Fruit fly (Drosophila melanogaster): Measurements from ENCODE around the gene Cyp28d1.

Cyp28d1 gene

dm6 chr2L:5239433-5240278 is 29.4 kb downstream of the Cyp28d1 start (continued):
- TF ChIP-seq lmd (GFP tag; IDR thresholded peaks at IDR 0.05) (0 out of 2 replicates have a peak, but pooled peaks have one; percentile 5), CG15696 (tag; optimal IDR thresholded peaks at IDR 0.05) (peak; percentile 63), Med (GFP tag) (peak; percentile 78), bsh (GFP tag; optimal IDR thresholded peaks at IDR 0.05) (peak in 1 of 2 experiments; percentile 0), CG6272 (GFP tag; IDR thresholded peaks at IDR 0.05) (no peak), sqz (GFP tag; optimal IDR thresholded peaks at IDR 0.05) (peak; percentile 21), eve (GFP tag; optimal IDR thresholded peaks at IDR 0.05) (no peak), Kr (GFP tag; optimal IDR thresholded peaks at IDR 0.05) (peak; percentile 81), CG17328 (GFP tag; IDR thresholded peaks at IDR 0.05) (0 out of 2 replicates have a peak, but pooled peaks have one; percentile 6), Opbp (GFP tag; IDR thresholded peaks at IDR 0.05; ENCODE audit: partially characterized antibody) (0 out of 3 replicates have a peak, but pooled peaks have one; percentile 6), ATbp (GFP tag; optimal IDR thresholded peaks at IDR 0.05) (peak; percentile 25), tna (GFP tag; IDR thresholded peaks at IDR 0.05; ENCODE audit: partially characterized antibody) (no peak), Dbx (GFP tag; IDR thresholded peaks at IDR 0.05) (no peak), oc (tag; optimal IDR thresholded peaks at IDR 0.05) (peak; percentile 52), CG33557 (GFP tag; optimal IDR thresholded peaks at IDR 0.05) (peak; percentile 1), tup (GFP tag; optimal IDR thresholded peaks at IDR 0.05) (no peak), CG4328 (GFP tag; optimal IDR thresholded peaks at IDR 0.05) (no peak), sens (GFP tag) (peak; percentile 23), CG17912 (GFP tag; optimal IDR thresholded peaks at IDR 0.05) (no peak), pros (GFP tag; optimal IDR thresholded peaks at IDR 0.05) (peak; percentile 48), Poxn (GFP tag; IDR thresholded peaks at IDR 0.05) (no peak), CG12769 (tag; optimal IDR thresholded peaks at IDR 0.05) (peak; percentile 0), odd (GFP tag; optimal IDR thresholded peaks at IDR 0.05) (peak; percentile 15), grn (GFP tag; optimal IDR thresholded peaks at IDR 0.05) (peak; percentile 46), CG4707 (GFP tag; optimal IDR thresholded peaks at IDR 0.05) (no peak), CG13894 (tag; optimal IDR thresholded peaks at IDR 0.05) (peak; percentile 1), CG34422 (GFP tag; IDR thresholded peaks at IDR 0.05) (no peak), Atf6 (GFP tag; IDR thresholded peaks at IDR 0.05) (no peak), Ets97D (GFP tag; optimal IDR thresholded peaks at IDR 0.05) (no peak), chm (GFP tag; IDR thresholded peaks at IDR 0.05) (0 out of 2 replicates have a peak, but pooled peaks have one; percentile 31), cad (GFP tag; optimal IDR thresholded peaks at IDR 0.05) (peak; percentile 53), cg (GFP tag; optimal IDR thresholded peaks at IDR 0.05) (peak; percentile 13), CG14710 (tag; optimal IDR thresholded peaks at IDR 0.05) (peak; percentile 4), Elba2 (GFP tag; optimal IDR thresholded peaks at IDR 0.05) (no peak), Lim3 (GFP tag; IDR thresholded peaks at IDR 0.05) (no peak), D (optimal IDR thresholded peaks at IDR 0.05) (peak; percentile 89), D (GFP tag; optimal IDR thresholded peaks at IDR 0.05) (peak; percentile 6), CG17568 (GFP tag; optimal IDR thresholded peaks at IDR 0.05) (no peak), Hand (GFP tag; optimal IDR thresholded peaks at IDR 0.05) (no peak), tll (GFP tag; optimal IDR thresholded peaks at IDR 0.05) (peak in 1 of 2 experiments; percentile 6), CG14441 (GFP tag; IDR thresholded peaks at IDR 0.05) (no peak), twi (tag; optimal IDR thresholded peaks at IDR 0.05) (peak; percentile 100), Doc2 (GFP tag; IDR thresholded peaks at IDR 0.05) (no peak), CG5245 (GFP tag; optimal IDR thresholded peaks at IDR 0.05) (no peak), CG2199 (GFP tag; IDR thresholded peaks at IDR 0.05) (0 out of 3 replicates have a peak, but pooled peaks have one; percentile 84), Mad (GFP tag; optimal IDR thresholded peaks at IDR 0.05) (no peak), kni (GFP tag; optimal IDR thresholded peaks at IDR 0.05) (peak; percentile 92), sd (tag; optimal IDR thresholded peaks at IDR 0.05) (peak; percentile 88)

Data from whole organism, embryonic.